Fruit fly (Drosophila melanogaster): Measurements from ENCODE around the gene eIF4E5.

Gene eIF4E5

dm6 chr3L:7877466-7877865 is 17.2 kb upstream of the eIF4E5 start:
- TF ChIP-seq CTCF (optimal IDR thresholded peaks at IDR 0.05) (no peak), CG8478 (optimal IDR thresholded peaks at IDR 0.05) (no peak)

- TF ChIP-seq CG8478 (optimal IDR thresholded peaks at IDR 0.05) = no peak
- TF ChIP-seq CTCF (optimal IDR thresholded peaks at IDR 0.05) = no peak
Measured at dm6 chr3L:7879616-7880015, 15.1 kb upstream of the eIF4E5 start.

dm6 chr3L:7881127-7881526 is 13.6 kb upstream of the eIF4E5 start:
- no peak for TF ChIP-seq CG8478 (optimal IDR thresholded peaks at IDR 0.05)
- no peak for TF ChIP-seq CTCF (optimal IDR thresholded peaks at IDR 0.05)

dm6 chr3L:7882105-7882504 is 12.6 kb upstream of the eIF4E5 start:
- TF ChIP-seq CTCF (optimal IDR thresholded peaks at IDR 0.05) (no peak), CG8478 (optimal IDR thresholded peaks at IDR 0.05) (no peak)

- no peak for TF ChIP-seq CG8478 (optimal IDR thresholded peaks at IDR 0.05)
- no peak for TF ChIP-seq CTCF (optimal IDR thresholded peaks at IDR 0.05)
Measured at dm6 chr3L:7883298-7883697, 11.4 kb upstream of the eIF4E5 start.

- TF ChIP-seq CTCF (optimal IDR thresholded peaks at IDR 0.05) (no peak), CG8478 (optimal IDR thresholded peaks at IDR 0.05) (no peak)
Measured at dm6 chr3L:7889976-7890375, 4.7 kb upstream of the eIF4E5 start.

- no peak for TF ChIP-seq CTCF (optimal IDR thresholded peaks at IDR 0.05)
- TF ChIP-seq CG8478 (optimal IDR thresholded peaks at IDR 0.05) = no peak
Measured at dm6 chr3L:7890567-7890966, 4.1 kb upstream of the eIF4E5 start.

- TF ChIP-seq CTCF (optimal IDR thresholded peaks at IDR 0.05) (no peak), CG8478 (optimal IDR thresholded peaks at IDR 0.05) (no peak)
Measured at dm6 chr3L:7893840-7894239, 840 bp upstream of the eIF4E5 start.

- no peak for TF ChIP-seq CG8478 (optimal IDR thresholded peaks at IDR 0.05)
- TF ChIP-seq CTCF (optimal IDR thresholded peaks at IDR 0.05) = no peak
Measured at dm6 chr3L:7903489-7904150, 8.9 kb downstream of the eIF4E5 start.

- TF ChIP-seq CTCF (optimal IDR thresholded peaks at IDR 0.05) = no peak
- no peak for TF ChIP-seq CG8478 (optimal IDR thresholded peaks at IDR 0.05)
Measured at dm6 chr3L:7904560-7904959, 9.9 kb downstream of the eIF4E5 start.

dm6 chr3L:7909695-7910463 is 15.2 kb downstream of the eIF4E5 start:
- no peak for TF ChIP-seq CG8478 (optimal IDR thresholded peaks at IDR 0.05)
- TF ChIP-seq CTCF (optimal IDR thresholded peaks at IDR 0.05) = no peak

- TF ChIP-seq CTCF (optimal IDR thresholded peaks at IDR 0.05) = no peak
- TF ChIP-seq CG8478 (optimal IDR thresholded peaks at IDR 0.05) = no peak
Measured at dm6 chr3L:7910916-7911467, 16.3 kb downstream of the eIF4E5 start.

dm6 chr3L:7911765-7912556 is 17.3 kb downstream of the eIF4E5 start, which contains the start of the genes pbl and CG8281:
Gene pbl (minus strand): TSS chr3L:7911954.
Gene CG8281 (plus strand): TSS chr3L:7912463.
- TF ChIP-seq CG8478 (optimal IDR thresholded peaks at IDR 0.05) (no peak), CTCF (optimal IDR thresholded peaks at IDR 0.05) (peak in 1 of 2 experiments; percentile 4)

dm6 chr3L:7914969-7915596 is 20.4 kb downstream of the eIF4E5 start, which contains the start of gene Tmem43:
Gene Tmem43 (minus strand): TSS chr3L:7915120.
- no peak for TF ChIP-seq CTCF (optimal IDR thresholded peaks at IDR 0.05)
- no peak for TF ChIP-seq CG8478 (optimal IDR thresholded peaks at IDR 0.05)

Measured in S2 (cell line).